Worm (Caenorhabditis elegans): ENCODE data around the gene F19D8.2.

DNA sequence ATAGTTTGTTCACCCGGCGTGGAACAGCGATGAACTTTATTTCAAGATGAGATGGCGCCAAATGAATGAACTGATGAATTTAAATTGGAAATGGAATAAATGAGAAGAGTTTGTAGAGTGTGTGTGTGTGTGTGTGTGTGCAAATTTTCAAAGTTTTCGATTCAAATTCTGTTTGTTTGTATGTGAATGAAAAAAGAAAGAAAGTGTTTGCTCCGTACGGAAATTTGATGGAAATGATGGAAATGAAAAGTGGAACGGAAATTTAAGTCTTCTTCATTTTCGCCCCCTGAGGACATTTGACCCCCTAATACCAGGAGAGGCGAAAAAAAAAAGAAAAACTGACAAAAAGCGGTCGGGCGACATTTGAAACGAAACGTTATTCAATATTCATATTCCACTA, 43.9 kb downstream of the F19D8.2 start:
- TF ChIP-seq nhr-85 (tag): no peak
- no peak for TF ChIP-seq egl-27 (tag; optimal IDR thresholded peaks at IDR 0.05)
- no peak for TF ChIP-seq dpl-1 (GFP tag; optimal IDR thresholded peaks at IDR 0.05)
- TF ChIP-seq ama-1 (optimal IDR thresholded peaks at IDR 0.05): no peak
- TF ChIP-seq lin-35 (GFP tag; optimal IDR thresholded peaks at IDR 0.05): no peak
- no peak for TF ChIP-seq nhr-76 (tag; optimal IDR thresholded peaks at IDR 0.05)
- no peak for TF ChIP-seq nhr-77 (tag; optimal IDR thresholded peaks at IDR 0.05)
- no peak for TF ChIP-seq ztf-11 (tag; optimal IDR thresholded peaks at IDR 0.05)
